Worm (Caenorhabditis elegans): ENCODE results near the gene F44E5.5.

DNA sequence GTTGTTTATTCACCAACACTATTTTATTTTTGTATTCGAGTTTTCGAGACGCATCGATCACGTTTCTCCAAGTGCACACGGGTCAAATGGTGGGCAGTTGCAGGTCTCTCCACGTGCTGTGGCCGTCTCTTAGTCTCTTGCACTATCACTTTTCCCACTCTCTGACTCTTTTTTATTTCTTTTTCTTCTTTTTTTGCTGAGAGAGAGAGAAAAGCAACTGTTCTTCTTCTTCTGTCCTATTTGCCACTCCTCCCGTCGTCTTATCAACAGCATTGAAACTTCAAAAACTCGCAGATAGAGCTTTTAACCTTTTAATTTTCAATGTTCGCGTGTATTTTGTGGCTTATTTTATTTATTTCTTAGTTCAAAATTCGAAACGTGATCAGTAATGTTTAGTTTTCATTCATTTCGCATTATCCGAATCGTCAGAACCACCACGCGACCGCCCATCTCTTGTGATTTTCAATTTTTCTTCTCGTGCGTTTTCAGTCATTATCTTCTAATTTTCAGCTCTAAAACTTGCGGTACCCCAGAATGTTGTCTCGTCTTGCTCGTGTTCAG is 30.8 kb upstream of the F44E5.5 start, which contains the start of gene alh-8:
- TF ChIP-seq nhr-237 (tag; optimal IDR thresholded peaks at IDR 0.05) (no peak), F16B12.6 (tag; optimal IDR thresholded peaks at IDR 0.05) (no peak), fkh-10 (GFP tag; optimal IDR thresholded peaks at IDR 0.05) (no peak), lin-39 (tag; optimal IDR thresholded peaks at IDR 0.05) (no peak), unc-30 (tag; optimal IDR thresholded peaks at IDR 0.05) (no peak), nhr-76 (tag; optimal IDR thresholded peaks at IDR 0.05) (no peak), egl-27 (tag; optimal IDR thresholded peaks at IDR 0.05) (no peak), sox-4 (tag; optimal IDR thresholded peaks at IDR 0.05) (no peak)

All from whole organism, L1 larva.